Worm (Caenorhabditis elegans) whole organism, early embryonic: ENCODE measurements around the gene bus-4.

Source experiments
- B0310.2 ChIP-seq: sonication (generic microtip); optimal IDR thresholded peaks from 2 replicates; lab custom pipeline; 2016; ENCODE audit warnings: mild to moderate bottlenecking, missing genetic modification characterization, missing compliant biosample characterization
- ama-1 ChIP-seq: fragments of 150-350 bp; optimal IDR thresholded peaks from 2 replicates; lab custom pipeline; 2014
- flt-1 ChIP-seq: fragments of 200-800 bp; sonication (Bioruptor generic); IDR thresholded peaks from 2 replicates; pipeline ENCODE4 v1.3.6; 2022; ENCODE audit warnings: missing genetic modification characterization, missing compliant biosample characterization
- hmg-4 ChIP-seq: fragments of 200-800 bp; sonication (Bioruptor generic); optimal IDR thresholded peaks from 2 replicates; lab custom pipeline; 2018; ENCODE audit warnings: mild to moderate bottlenecking, missing genetic modification characterization, missing compliant biosample characterization
- pes-1 ChIP-seq: fragments of 200-800 bp; sonication (Bioruptor generic); IDR thresholded peaks from 2 replicates; pipeline ENCODE4 v1.3.6; 2022; ENCODE audit warnings: missing genetic modification reagents, missing genetic modification characterization, missing compliant biosample characterization
- scrt-1 ChIP-seq: fragments of 200-800 bp; sonication (Bioruptor generic); IDR thresholded peaks from 2 replicates; pipeline ENCODE4 v1.3.6; 2022; ENCODE audit warnings: missing genetic modification characterization, missing compliant biosample characterization
- tbx-11 ChIP-seq: fragments of 200-800 bp; sonication (Bioruptor generic); IDR thresholded peaks from 2 replicates; pipeline ENCODE4 v1.3.6; 2022; ENCODE audit warnings: missing genetic modification characterization, missing compliant biosample characterization
- tbx-37 ChIP-seq: fragments of 200-800 bp; sonication (Bioruptor generic); conservative IDR thresholded peaks from 2 replicates; pipeline ENCODE4 v1.3.6; 2022; ENCODE audit warnings: missing genetic modification reagents, missing genetic modification characterization, missing compliant biosample characterization

ce11 chrIV:4705922-4706321 lies 17.9 kb downstream of the bus-4 start:
- TF ChIP-seq ama-1 (lab: Kevin White, UChicago): no peak
- TF ChIP-seq scrt-1 (GFP tag; lab: Robert Waterston, UW): no peak
- TF ChIP-seq hmg-4 (GFP tag; lab: Kevin White, UChicago): no peak
- TF ChIP-seq tbx-11 (GFP tag; lab: Robert Waterston, UW): no peak
- no peak for TF ChIP-seq flt-1 (GFP tag; lab: Robert Waterston, UW)
- TF ChIP-seq pes-1 (GFP tag; lab: Robert Waterston, UW): no peak
- no peak for TF ChIP-seq tbx-37 (GFP tag; lab: Robert Waterston, UW)
- TF ChIP-seq B0310.2 (tag; lab: Kevin White, UChicago): no peak
